Worm (Caenorhabditis elegans) whole organism, L4 larva: ENCODE measurements around the gene tbx-32.

ENCODE experiments used
- ama-1 ChIP-seq: fragments of 150-350 bp; optimal IDR thresholded peaks from 2 replicates; lab custom pipeline; 2014; ENCODE audit warnings: inconsistent platforms, mixed read lengths
- ceh-44 ChIP-seq: fragments of 200-800 bp; sonication (Bioruptor generic); IDR thresholded peaks from 2 replicates; pipeline ENCODE4 v1.3.6; 2022; ENCODE audit warnings: missing genetic modification reagents, missing genetic modification characterization, missing compliant biosample characterization
- dpl-1 ChIP-seq: fragments of 150-350 bp; optimal IDR thresholded peaks from 2 replicates; lab custom pipeline; 2014; ENCODE audit warnings: missing biosample characterization, missing genetic modification reagents, missing genetic modification characterization
- lin-13 ChIP-seq: fragments of 150-350 bp; optimal IDR thresholded peaks from 2 replicates; lab custom pipeline; 2014; ENCODE audit warnings: missing biosample characterization, missing genetic modification reagents, missing genetic modification characterization
- nhr-10 ChIP-seq: fragments of 150-350 bp; optimal IDR thresholded peaks from 2 replicates; lab custom pipeline; 2014; ENCODE audit warnings: missing biosample characterization, missing genetic modification characterization
- pha-4 ChIP-seq, 2 experiments: fragments of 150-350 bp in 1 of 2; fragments of 200-800 bp in 1 of 2; sonication (Bioruptor generic) in 1 of 2; IDR thresholded peaks in 1 of 2; optimal IDR thresholded peaks in 1 of 2; 2 replicates each; pipeline versions ENCODE4 v1.3.6 to Lab custom; 2014 to 2022; ENCODE audit warnings: missing genetic modification characterization in 2 of 2, missing genetic modification reagents in 2 of 2, missing biosample characterization in 1 of 2, missing compliant biosample characterization in 1 of 2
- snpc-4 ChIP-seq: fragments of 150-350 bp; optimal IDR thresholded peaks from 2 replicates; lab custom pipeline; 2014; ENCODE audit warnings: missing biosample characterization, missing genetic modification characterization
- unc-130 ChIP-seq: sonication (generic microtip); optimal IDR thresholded peaks from 2 replicates; lab custom pipeline; 2016; ENCODE audit warnings: missing genetic modification reagents, missing genetic modification characterization, missing compliant biosample characterization
- zag-1 ChIP-seq: fragments of 150-350 bp; optimal IDR thresholded peaks from 2 replicates; lab custom pipeline; 2014; ENCODE audit warnings: missing biosample characterization, missing genetic modification characterization
- ztf-11 ChIP-seq: fragments of 150-350 bp; optimal IDR thresholded peaks from 2 replicates; lab custom pipeline; 2014; ENCODE audit warnings: missing biosample characterization, missing genetic modification characterization

- TF ChIP-seq ama-1 (no peak), snpc-4 (tag; lab: Kevin White, UChicago) (no peak), lin-13 (no peak), ceh-44 (no peak), dpl-1 (no peak), unc-130 (GFP tag; lab: Kevin White, UChicago) (no peak), nhr-10 (tag; lab: Kevin White, UChicago) (no peak), ztf-11 (tag; lab: Kevin White, UChicago) (no peak), pha-4 (GFP tag; IDR thresholded peaks at IDR 0.05; lab: Robert Waterston, UW) (no peak), pha-4 (tag; optimal IDR thresholded peaks at IDR 0.05; lab: Kevin White, UChicago) (no peak), zag-1 (tag; lab: Kevin White, UChicago) (no peak)
These were observed 3.6 kb upstream of the tbx-32 start, which contains the start of gene ZK380.4 for ce11 chrX:1651668-1652067.
